Worm (Caenorhabditis elegans): ENCODE measurements around the gene F38H4.4.

DNA sequence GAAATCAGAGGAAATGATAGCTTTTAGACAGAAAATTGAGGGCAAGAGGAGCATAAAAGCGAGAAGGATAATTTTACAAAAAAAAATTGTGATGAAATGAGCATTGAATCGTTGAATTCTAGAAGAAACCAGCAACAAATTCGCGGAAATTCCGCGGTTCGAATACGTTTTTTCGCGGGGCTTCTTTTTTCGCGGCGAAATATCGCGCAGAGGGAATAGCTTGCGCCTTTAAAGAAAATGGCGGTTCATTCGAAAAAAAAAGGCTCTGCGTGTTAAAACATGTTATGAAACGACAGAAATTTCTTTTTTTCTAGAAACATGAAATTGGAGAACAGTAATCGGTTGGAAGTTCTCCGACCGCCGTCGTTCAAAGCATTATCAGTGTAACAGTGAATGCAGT, 25.6 kb upstream of the F38H4.4 start:
- TF ChIP-seq ama-1 (optimal IDR thresholded peaks at IDR 0.05) (no peak), unc-62 (GFP tag; optimal IDR thresholded peaks at IDR 0.05) (no peak), lin-15B (tag; optimal IDR thresholded peaks at IDR 0.05) (peak; percentile 41), egl-13 (tag; optimal IDR thresholded peaks at IDR 0.05) (no peak), nhr-11 (tag; optimal IDR thresholded peaks at IDR 0.05) (no peak), unc-30 (tag; optimal IDR thresholded peaks at IDR 0.05) (no peak), nhr-19 (GFP tag; conservative IDR thresholded peaks at IDR 0.05) (peak; percentile 48), zag-1 (tag; optimal IDR thresholded peaks at IDR 0.05) (no peak), nhr-237 (tag; optimal IDR thresholded peaks at IDR 0.05) (no peak)

All from whole organism, L1 larva.